Worm (Caenorhabditis elegans): ENCODE data around the gene fbxb-71.

Gene fbxb-71

ce11 chrX:3262600-3262999 is at the start of gene fbxb-71:
Gene fbxb-71, plus strand, starts transcription at chrX:3262900.
- no peak for TF ChIP-seq med-1 (GFP tag; optimal IDR thresholded peaks at IDR 0.05; ENCODE audit: insufficient read depth)
- TF ChIP-seq tab-1 (GFP tag; IDR thresholded peaks at IDR 0.05), result no peak
- no peak for TF ChIP-seq ztf-23 (GFP tag; IDR thresholded peaks at IDR 0.05)

DNA sequence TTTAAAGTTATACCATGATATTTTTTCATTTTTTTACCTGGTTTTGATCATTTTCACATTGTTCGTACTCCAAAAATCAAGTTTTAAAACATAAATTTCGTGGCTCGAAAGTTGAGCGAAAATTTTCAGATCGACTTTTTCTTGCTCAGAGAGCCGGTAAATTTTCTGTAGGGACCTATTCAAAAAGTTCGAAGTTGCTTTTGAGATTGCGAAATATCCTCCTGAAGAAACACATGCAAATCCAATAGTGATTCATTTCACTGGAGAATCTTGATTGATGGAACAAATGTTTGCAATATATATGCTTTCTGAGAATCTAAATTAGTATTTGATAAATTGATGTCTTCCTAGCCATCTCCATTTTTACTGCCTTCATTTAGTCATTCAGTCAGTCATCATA is 46.0 kb upstream of the fbxb-71 start:
- no peak for TF ChIP-seq flt-1 (GFP tag; IDR thresholded peaks at IDR 0.05)
- no peak for TF ChIP-seq klf-2 (GFP tag; conservative IDR thresholded peaks at IDR 0.05)
- TF ChIP-seq T22C8.4 (GFP tag; IDR thresholded peaks at IDR 0.05), result no peak

DNA sequence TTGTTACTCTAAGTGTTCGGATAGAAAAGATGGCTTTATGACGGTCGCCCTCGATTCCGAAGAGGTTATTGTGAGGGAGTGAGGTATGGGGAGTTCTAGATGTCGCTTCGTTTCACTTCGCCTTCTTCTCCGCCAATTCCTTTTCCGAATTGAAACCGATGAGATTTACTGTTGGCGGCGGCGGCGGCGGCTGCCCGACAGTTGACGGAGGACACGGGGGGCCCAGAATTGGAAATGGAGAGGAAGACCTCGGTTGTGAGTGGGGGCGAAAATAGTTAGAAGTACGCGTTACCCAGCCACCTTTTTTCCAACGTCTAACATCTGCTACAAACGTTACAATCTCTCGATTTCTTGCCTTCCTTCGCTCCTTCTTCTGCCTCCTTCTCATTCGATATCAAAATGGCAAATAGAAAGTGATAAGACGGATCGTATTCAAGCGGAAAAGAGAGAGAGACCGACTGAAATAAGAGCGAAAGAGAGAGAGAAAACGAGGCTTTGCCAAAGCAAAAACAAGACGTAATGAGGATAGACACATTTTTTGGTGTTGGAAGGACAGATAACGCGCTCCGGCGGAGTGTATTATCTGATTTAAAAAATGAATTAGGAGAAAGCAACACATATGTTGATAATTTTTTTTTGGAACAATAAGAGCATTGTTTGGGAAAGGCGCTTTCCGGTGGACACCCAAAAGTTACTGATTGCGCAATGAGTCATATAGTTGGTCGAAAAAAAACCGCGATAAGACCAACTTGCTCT is 44.5 kb upstream of the fbxb-71 start:
- TF ChIP-seq ref-1 (GFP tag; conservative IDR thresholded peaks at IDR 0.05), result no peak
- TF ChIP-seq ztf-23 (GFP tag; IDR thresholded peaks at IDR 0.05), result 0 out of 2 replicates have a peak, but pooled peaks have one; percentile 13

DNA sequence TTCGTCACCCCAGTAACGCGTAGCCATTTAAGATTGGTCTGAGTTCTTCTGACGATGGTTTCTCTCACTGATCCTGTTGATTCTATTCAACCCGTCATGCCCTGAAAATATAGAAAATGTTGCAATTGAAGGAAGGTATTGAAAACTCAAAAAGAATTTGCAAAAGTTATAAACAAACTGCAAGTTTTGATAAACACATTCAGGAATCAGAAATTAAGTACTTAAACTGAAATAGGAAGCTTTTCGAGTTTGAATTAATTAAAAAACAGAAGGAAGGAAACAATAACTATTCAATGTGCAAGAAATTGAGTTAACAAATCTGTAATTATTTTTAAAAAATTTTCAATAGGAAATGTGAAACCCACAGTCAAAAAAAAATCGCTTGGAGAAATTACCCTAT is 42.4 kb upstream of the fbxb-71 start, which contains the start of gene rgl-1:
rgl-1 (minus strand) TSS at position 101 of the 400 bp plus-strand sequence.
- TF ChIP-seq ztf-29 (GFP tag; IDR thresholded peaks at IDR 0.05) (no peak), T22C8.4 (GFP tag; IDR thresholded peaks at IDR 0.05) (no peak), ztf-23 (GFP tag; IDR thresholded peaks at IDR 0.05) (no peak), flt-1 (GFP tag; IDR thresholded peaks at IDR 0.05) (no peak), klf-2 (GFP tag; conservative IDR thresholded peaks at IDR 0.05) (no peak), cog-1 (tag; optimal IDR thresholded peaks at IDR 0.05) (no peak), med-1 (GFP tag; optimal IDR thresholded peaks at IDR 0.05; ENCODE audit: insufficient read depth) (no peak), tab-1 (GFP tag; IDR thresholded peaks at IDR 0.05) (no peak), ref-1 (GFP tag; conservative IDR thresholded peaks at IDR 0.05) (no peak)

DNA sequence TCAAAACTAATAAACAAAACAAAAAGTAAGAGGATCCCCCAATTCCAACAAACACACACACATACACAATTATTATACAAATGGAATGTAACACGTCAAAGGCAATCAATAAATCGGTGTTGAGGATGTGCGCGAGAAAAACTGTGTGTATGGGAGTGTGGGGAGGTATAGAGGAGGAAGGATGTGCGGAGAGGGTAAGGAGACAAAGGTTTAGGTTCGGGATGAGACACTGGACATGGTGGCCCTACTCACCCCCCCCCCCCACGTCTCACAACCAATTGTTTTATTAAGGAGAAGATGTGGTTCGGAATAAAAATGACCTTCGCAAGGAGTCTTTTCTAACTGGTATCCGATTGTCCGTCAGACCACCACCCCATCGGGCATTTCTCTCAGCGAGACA is 39.6 kb upstream of the fbxb-71 start:
- no peak for TF ChIP-seq ref-1 (GFP tag; conservative IDR thresholded peaks at IDR 0.05)
- peak; percentile 19; the same call in 1 of the 2 replicates for TF ChIP-seq T22C8.4 (GFP tag; IDR thresholded peaks at IDR 0.05)

- no peak for TF ChIP-seq flt-1 (GFP tag; IDR thresholded peaks at IDR 0.05)
- TF ChIP-seq med-1 (GFP tag; optimal IDR thresholded peaks at IDR 0.05; ENCODE audit: insufficient read depth), result no peak
- no peak for TF ChIP-seq klf-2 (GFP tag; conservative IDR thresholded peaks at IDR 0.05)
- TF ChIP-seq cog-1 (tag; optimal IDR thresholded peaks at IDR 0.05), result no peak
- TF ChIP-seq ztf-29 (GFP tag; IDR thresholded peaks at IDR 0.05), result no peak
- TF ChIP-seq ref-1 (GFP tag; conservative IDR thresholded peaks at IDR 0.05), result no peak
- no peak for TF ChIP-seq ztf-23 (GFP tag; IDR thresholded peaks at IDR 0.05)
- TF ChIP-seq T22C8.4 (GFP tag; IDR thresholded peaks at IDR 0.05), result no peak
- no peak for TF ChIP-seq tab-1 (GFP tag; IDR thresholded peaks at IDR 0.05)
These were observed 36.1 kb upstream of the fbxb-71 start for ce11 chrX:3226348-3227229.

DNA sequence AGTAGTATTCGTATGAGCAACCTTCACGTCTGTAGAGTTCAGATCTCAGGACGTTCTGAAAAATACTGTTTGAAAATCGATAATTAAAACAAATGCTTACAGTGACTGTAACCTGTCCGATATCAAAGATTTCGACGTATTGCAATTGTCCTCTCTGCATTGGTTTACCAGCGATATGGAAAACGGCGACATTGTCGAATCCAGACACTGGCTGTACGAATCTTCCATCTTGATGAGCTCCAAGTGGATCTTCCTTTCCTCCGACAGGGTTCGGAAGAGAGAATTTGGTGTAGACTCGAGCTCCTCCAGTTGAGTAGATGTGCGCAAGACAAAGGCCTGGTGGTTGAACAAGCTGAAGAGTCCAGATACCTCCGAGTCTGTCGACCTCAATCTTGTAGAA is 34.0 kb upstream of the fbxb-71 start:
- TF ChIP-seq cog-1 (tag; optimal IDR thresholded peaks at IDR 0.05), result no peak
- TF ChIP-seq ztf-23 (GFP tag; IDR thresholded peaks at IDR 0.05), result no peak
- TF ChIP-seq flt-1 (GFP tag; IDR thresholded peaks at IDR 0.05), result no peak
- TF ChIP-seq klf-2 (GFP tag; conservative IDR thresholded peaks at IDR 0.05), result no peak
- TF ChIP-seq ref-1 (GFP tag; conservative IDR thresholded peaks at IDR 0.05), result no peak

- TF ChIP-seq flt-1 (GFP tag; IDR thresholded peaks at IDR 0.05), result no peak
- TF ChIP-seq cog-1 (tag; optimal IDR thresholded peaks at IDR 0.05), result no peak
- TF ChIP-seq ztf-23 (GFP tag; IDR thresholded peaks at IDR 0.05), result no peak
- no peak for TF ChIP-seq med-1 (GFP tag; optimal IDR thresholded peaks at IDR 0.05; ENCODE audit: insufficient read depth)
- TF ChIP-seq tab-1 (GFP tag; IDR thresholded peaks at IDR 0.05), result no peak
- TF ChIP-seq T22C8.4 (GFP tag; IDR thresholded peaks at IDR 0.05), result no peak
- no peak for TF ChIP-seq ztf-29 (GFP tag; IDR thresholded peaks at IDR 0.05)
- TF ChIP-seq ref-1 (GFP tag; conservative IDR thresholded peaks at IDR 0.05), result no peak
- no peak for TF ChIP-seq klf-2 (GFP tag; conservative IDR thresholded peaks at IDR 0.05)
These were observed 32.1 kb upstream of the fbxb-71 start for ce11 chrX:3230575-3230974.

- TF ChIP-seq T22C8.4 (GFP tag; IDR thresholded peaks at IDR 0.05) (no peak), cog-1 (tag; optimal IDR thresholded peaks at IDR 0.05) (no peak), tab-1 (GFP tag; IDR thresholded peaks at IDR 0.05) (no peak), med-1 (GFP tag; optimal IDR thresholded peaks at IDR 0.05; ENCODE audit: insufficient read depth) (no peak), ref-1 (GFP tag; conservative IDR thresholded peaks at IDR 0.05) (no peak), flt-1 (GFP tag; IDR thresholded peaks at IDR 0.05) (no peak), klf-2 (GFP tag; conservative IDR thresholded peaks at IDR 0.05) (no peak), ztf-23 (GFP tag; IDR thresholded peaks at IDR 0.05) (no peak), ztf-29 (GFP tag; IDR thresholded peaks at IDR 0.05) (no peak)
These were observed 27.3 kb upstream of the fbxb-71 start, which contains the start of gene F28B4.3 for ce11 chrX:3235358-3235816. Gene F28B4.3, minus strand, starts transcription at chrX:3235408.

ce11 chrX:3243614-3244013 is 19.1 kb upstream of the fbxb-71 start, which contains the start of gene irg-7:
Gene irg-7, minus strand, starts transcription at chrX:3243636.
- TF ChIP-seq med-1 (GFP tag; optimal IDR thresholded peaks at IDR 0.05; ENCODE audit: insufficient read depth), result no peak
- no peak for TF ChIP-seq cog-1 (tag; optimal IDR thresholded peaks at IDR 0.05)

All from whole organism, midembryonic.